Fruit fly (Drosophila melanogaster) whole organism, embryonic: ENCODE results near the gene CG31459.

ENCODE experiments used
- CG10462 ChIP-seq: fragments of 200-800 bp; sonication (Bioruptor generic); optimal IDR thresholded peaks from 2 replicates; lab custom pipeline; 2016; ENCODE audit warnings: missing biosample characterization, missing genetic modification characterization
- CG11247 ChIP-seq: fragments of 200-800 bp; sonication (Bioruptor generic); IDR thresholded peaks from 2 replicates; pipeline ENCODE4 v1.3.6; 2022; ENCODE audit warnings: missing biosample characterization, missing genetic modification characterization
- CG12219 ChIP-seq: fragments of 200-800 bp; sonication (Bioruptor generic); optimal IDR thresholded peaks from 3 replicates; lab custom pipeline; 2018; ENCODE audit warnings: missing biosample characterization, mild to moderate bottlenecking, missing genetic modification characterization
- CG13424 ChIP-seq: fragments of 200-800 bp; sonication (Bioruptor generic); optimal IDR thresholded peaks from 2 replicates; lab custom pipeline; 2019; ENCODE audit warnings: missing biosample characterization, mild to moderate bottlenecking, missing genetic modification characterization, moderate library complexity
- CG14014 ChIP-seq: fragments of 200-800 bp; sonication (Bioruptor generic); IDR thresholded peaks from 2 replicates; pipeline ENCODE4 v1.3.6; 2022; ENCODE audit warnings: missing biosample characterization, missing genetic modification characterization
- CG15479 ChIP-seq: fragments of 200-800 bp; sonication (Bioruptor generic); optimal IDR thresholded peaks from 3 replicates; lab custom pipeline; 2019; ENCODE audit warnings: missing biosample characterization, mild to moderate bottlenecking, missing genetic modification characterization, moderate library complexity
- CG1647 ChIP-seq: fragments of 200-800 bp; sonication (Bioruptor generic); optimal IDR thresholded peaks from 3 replicates; lab custom pipeline; 2016; ENCODE audit warnings: missing biosample characterization, missing genetic modification characterization
- CG17186 ChIP-seq: fragments of 200-800 bp; sonication (Bioruptor generic); optimal IDR thresholded peaks from 3 replicates; lab custom pipeline; 2017; ENCODE audit warnings: missing biosample characterization, missing genetic modification reagents, missing genetic modification characterization
- CG17328 ChIP-seq: fragments of 200-800 bp; sonication (Bioruptor generic); IDR thresholded peaks from 2 replicates; pipeline ENCODE4 v1.3.6; 2022; ENCODE audit warnings: missing biosample characterization, missing genetic modification characterization
- CG17359 ChIP-seq: fragments of 200-800 bp; sonication (Bioruptor generic); optimal IDR thresholded peaks from 3 replicates; lab custom pipeline; 2018; ENCODE audit warnings: missing biosample characterization, mild to moderate bottlenecking, missing genetic modification characterization, moderate library complexity
- CG17912 ChIP-seq: fragments of 200-800 bp; sonication (Bioruptor generic); optimal IDR thresholded peaks from 2 replicates; lab custom pipeline; 2018; ENCODE audit warnings: missing biosample characterization, mild to moderate bottlenecking, missing genetic modification characterization
- CG18476 ChIP-seq: fragments of 200-800 bp; sonication (Bioruptor generic); optimal IDR thresholded peaks from 2 replicates; lab custom pipeline; 2016; ENCODE audit warnings: missing biosample characterization, mild to moderate bottlenecking, missing genetic modification characterization
- CG2129 ChIP-seq: fragments of 200-800 bp; sonication (Bioruptor generic); IDR thresholded peaks from 2 replicates; pipeline ENCODE4 v1.3.6; 2022; ENCODE audit warnings: missing biosample characterization, missing genetic modification characterization; ENCODE audit not compliant: partially characterized antibody
- CG2875 ChIP-seq: fragments of 200-800 bp; sonication (Bioruptor generic); optimal IDR thresholded peaks from 2 replicates; lab custom pipeline; 2017; ENCODE audit warnings: missing biosample characterization, mild to moderate bottlenecking, missing genetic modification characterization, missing genetic modification reagents
- CG3995 ChIP-seq: fragments of 200-800 bp; sonication (Bioruptor generic); optimal IDR thresholded peaks from 3 replicates; lab custom pipeline; 2016; ENCODE audit warnings: missing biosample characterization, missing genetic modification characterization
- CG5180 ChIP-seq: fragments of 200-800 bp; sonication (Bioruptor generic); optimal IDR thresholded peaks from 3 replicates; lab custom pipeline; 2017; ENCODE audit warnings: missing biosample characterization, missing genetic modification characterization, mild to moderate bottlenecking, moderate library complexity, missing genetic modification reagents
- CG8290 ChIP-seq, 3 experiments: fragments of 200-800 bp; sonication (Bioruptor generic); optimal IDR thresholded peaks; 2 replicates each; lab custom pipeline; 2016 to 2019; ENCODE audit warnings: missing biosample characterization in 3 of 3, missing genetic modification characterization in 3 of 3, mild to moderate bottlenecking in 2 of 3, moderate library complexity in 1 of 3
- CkIIα-i1 ChIP-seq: fragments of 200-800 bp; sonication (Bioruptor generic); IDR thresholded peaks from 2 replicates; pipeline ENCODE4 v1.3.6; 2022; ENCODE audit warnings: missing biosample characterization, missing genetic modification characterization
- Dad ChIP-seq: fragments of 200-800 bp; sonication (Bioruptor generic); optimal IDR thresholded peaks from 3 replicates; lab custom pipeline; 2016; ENCODE audit warnings: missing biosample characterization, missing genetic modification characterization
- Deaf1 ChIP-seq: fragments of 200-800 bp; optimal IDR thresholded peaks from 3 replicates; lab custom pipeline; 2019; ENCODE audit warnings: missing biosample characterization, mild to moderate bottlenecking, missing genetic modification characterization, moderate library complexity
- Dip3 ChIP-seq: fragments of 200-800 bp; sonication (Bioruptor generic); optimal IDR thresholded peaks from 3 replicates; lab custom pipeline; 2016; ENCODE audit warnings: missing biosample characterization, missing genetic modification characterization
- Gug ChIP-seq: fragments of 200-800 bp; sonication (Bioruptor generic); IDR thresholded peaks from 4 replicates; pipeline ENCODE4 v1.3.6; 2022; ENCODE audit warnings: missing biosample characterization, missing genetic modification characterization
- Hr51 ChIP-seq, 2 experiments: fragments of 200-800 bp; sonication (Bioruptor generic); optimal IDR thresholded peaks; 2 replicates in 1 of 2; 3 replicates in 1 of 2; lab custom pipeline; 2016 to 2018; ENCODE audit warnings: missing biosample characterization in 2 of 2, missing genetic modification characterization in 2 of 2, mild to moderate bottlenecking in 1 of 2, moderate library complexity in 1 of 2
- NK7.1 ChIP-seq: fragments of 200-800 bp; sonication (Bioruptor generic); optimal IDR thresholded peaks from 3 replicates; lab custom pipeline; 2016; ENCODE audit warnings: missing biosample characterization, missing genetic modification characterization
- Neu2 ChIP-seq: fragments of 200-800 bp; sonication (Bioruptor generic); optimal IDR thresholded peaks from 3 replicates; lab custom pipeline; 2016; ENCODE audit warnings: missing biosample characterization, missing genetic modification characterization, borderline replicate concordance
- NfI ChIP-seq: fragments of 200-800 bp; sonication (Bioruptor generic); optimal IDR thresholded peaks from 3 replicates; lab custom pipeline; 2018; ENCODE audit warnings: missing biosample characterization, mild to moderate bottlenecking, missing genetic modification characterization, moderate library complexity
- Oli ChIP-seq: fragments of 200-800 bp; sonication (Bioruptor generic); optimal IDR thresholded peaks from 2 replicates; lab custom pipeline; 2018; ENCODE audit warnings: missing biosample characterization, mild to moderate bottlenecking, missing genetic modification characterization, moderate library complexity
- Ptx1 ChIP-seq: fragments of 200-800 bp; sonication (Bioruptor generic); IDR thresholded peaks from 2 replicates; pipeline ENCODE4 v1.3.6; 2022; ENCODE audit warnings: missing biosample characterization, missing genetic modification characterization
- Scr ChIP-seq: fragments of 200-800 bp; sonication (Bioruptor generic); IDR thresholded peaks from 2 replicates; pipeline ENCODE4 v1.3.6; 2022; ENCODE audit warnings: missing biosample characterization, missing genetic modification characterization; ENCODE audit not compliant: partially characterized antibody
- Ssrp ChIP-seq: fragments of 200-800 bp; sonication (Bioruptor generic); optimal IDR thresholded peaks from 2 replicates; lab custom pipeline; 2018; ENCODE audit warnings: missing biosample characterization, mild to moderate bottlenecking, missing genetic modification characterization, moderate library complexity
- ap ChIP-seq: fragments of 200-800 bp; sonication (Bioruptor generic); IDR thresholded peaks from 2 replicates; pipeline ENCODE4 v1.3.6; 2022; ENCODE audit warnings: missing biosample characterization, missing genetic modification characterization
- bsh ChIP-seq, 2 experiments: fragments of 200-800 bp; sonication (Bioruptor generic); optimal IDR thresholded peaks; 2 replicates each; lab custom pipeline; 2017 to 2018; ENCODE audit warnings: mild to moderate bottlenecking in 2 of 2, missing biosample characterization in 2 of 2, missing genetic modification characterization in 2 of 2, moderate library complexity in 1 of 2
- cg ChIP-seq: fragments of 200-800 bp; sonication (Bioruptor generic); optimal IDR thresholded peaks from 3 replicates; lab custom pipeline; 2019; ENCODE audit warnings: missing biosample characterization, mild to moderate bottlenecking, missing genetic modification characterization, moderate library complexity
- corto ChIP-seq: fragments of 200-800 bp; sonication (Bioruptor generic); optimal IDR thresholded peaks from 2 replicates; lab custom pipeline; 2016; ENCODE audit warnings: missing biosample characterization, mild to moderate bottlenecking, missing genetic modification characterization, moderate library complexity
- insv ChIP-seq, 2 experiments: fragments of 200-800 bp; sonication (Bioruptor generic); optimal IDR thresholded peaks; 3 replicates each; lab custom pipeline; 2016 to 2018; ENCODE audit warnings: missing biosample characterization in 2 of 2, missing genetic modification characterization in 2 of 2
- luna ChIP-seq: fragments of 200-800 bp; sonication (Bioruptor generic); optimal IDR thresholded peaks from 2 replicates; lab custom pipeline; 2016; ENCODE audit warnings: missing biosample characterization, missing genetic modification characterization
- nerfin-2 ChIP-seq: fragments of 200-800 bp; sonication (Bioruptor generic); IDR thresholded peaks from 2 replicates; pipeline ENCODE4 v1.3.6; 2022; ENCODE audit warnings: missing biosample characterization, missing genetic modification characterization; ENCODE audit not compliant: partially characterized antibody
- org-1 ChIP-seq: fragments of 200-800 bp; sonication (Bioruptor generic); optimal IDR thresholded peaks from 2 replicates; lab custom pipeline; 2017; ENCODE audit warnings: missing biosample characterization, missing genetic modification characterization
- pho ChIP-seq: fragments of 200-800 bp; sonication (Bioruptor generic); optimal IDR thresholded peaks from 2 replicates; lab custom pipeline; 2016; ENCODE audit warnings: missing biosample characterization, missing genetic modification characterization
- rib ChIP-seq: fragments of 200-800 bp; sonication (Bioruptor generic); IDR thresholded peaks from 2 replicates; pipeline ENCODE4 v1.3.6; 2022; ENCODE audit warnings: missing biosample characterization, missing genetic modification characterization
- row ChIP-seq: fragments of 200-800 bp; sonication (Bioruptor generic); IDR thresholded peaks from 3 replicates; pipeline ENCODE4 v1.3.6; 2022; ENCODE audit warnings: missing biosample characterization, missing genetic modification characterization
- sens ChIP-seq: fragments of 200-800 bp; sonication (Bioruptor generic); peaks from one replicate; lab custom pipeline; 2016; ENCODE audit warnings: missing biosample characterization, missing genetic modification characterization
- tgo ChIP-seq: fragments of 200-800 bp; sonication (Bioruptor generic); IDR thresholded peaks from 3 replicates; pipeline ENCODE4 v1.3.6; 2022; ENCODE audit warnings: missing biosample characterization, missing genetic modification characterization
- trem ChIP-seq: fragments of 200-800 bp; optimal IDR thresholded peaks from 3 replicates; lab custom pipeline; 2019; ENCODE audit warnings: missing biosample characterization, mild to moderate bottlenecking, missing genetic modification characterization, moderate library complexity
- unc-4 ChIP-seq: fragments of 200-800 bp; sonication (Bioruptor generic); IDR thresholded peaks from 2 replicates; pipeline ENCODE4 v1.3.6; 2022; ENCODE audit warnings: missing biosample characterization, missing genetic modification characterization; ENCODE audit not compliant: partially characterized antibody
- wor ChIP-seq: fragments of 200-800 bp; sonication (Bioruptor generic); IDR thresholded peaks from 2 replicates; pipeline ENCODE4 v1.3.6; 2022; ENCODE audit warnings: missing biosample characterization, missing genetic modification characterization
- zen ChIP-seq: fragments of 200-800 bp; sonication (Bioruptor generic); optimal IDR thresholded peaks from 3 replicates; lab custom pipeline; 2018; ENCODE audit warnings: missing biosample characterization, mild to moderate bottlenecking, missing genetic modification characterization, moderate library complexity

CG31459 gene

dm6 chr3R:19846870-19847590, 6.4 kb downstream of the CG31459 start, which contains the start of gene MICU3 (continued):
- TF ChIP-seq CG3995 (GFP tag; lab: Kevin White, UChicago) (peak; percentile 87), Dip3 (GFP tag; lab: Kevin White, UChicago) (peak; percentile 41), NK7.1 (peak; percentile 15), sens (GFP tag; lab: Kevin White, UChicago) (peak; percentile 90), NfI (GFP tag; lab: Kevin White, UChicago) (peak; percentile 61), nerfin-2 (peak; percentile 60), luna (GFP tag; lab: Kevin White, UChicago) (peak; percentile 49), pho (GFP tag; lab: Kevin White, UChicago) (peak; percentile 64), cg (GFP tag; lab: Kevin White, UChicago) (no peak), CG12219 (no peak), CG2129 (peak; percentile 71), CG13424 (tag; lab: Kevin White, UChicago) (peak; percentile 67), Ssrp (peak; percentile 68), CG14014 (GFP tag; lab: Robert Waterston, UW) (peak; percentile 65), CG15479 (GFP tag; lab: Kevin White, UChicago) (no peak), unc-4 (peak; percentile 78), row (GFP tag; lab: Robert Waterston, UW) (peak; percentile 90), org-1 (no peak), tgo (GFP tag; lab: Robert Waterston, UW) (peak; percentile 53; the same call in 2 of the 3 replicates), Neu2 (GFP tag; lab: Kevin White, UChicago) (no peak), Oli (peak; percentile 52), Deaf1 (tag; lab: Kevin White, UChicago) (no peak), corto (GFP tag; lab: Kevin White, UChicago) (no peak), ap (peak; percentile 42; the same call in 1 of the 2 replicates), Dad (GFP tag; lab: Kevin White, UChicago) (peak; percentile 54), rib (GFP tag; lab: Robert Waterston, UW) (0 out of 2 replicates have a peak, but pooled peaks have one; percentile 13), CG17328 (GFP tag; lab: Robert Waterston, UW) (peak; percentile 58), Gug (GFP tag; lab: Robert Waterston, UW) (peak; percentile 55; the same call in 3 of the 4 replicates), CkIIα-i1 (GFP tag; lab: Robert Waterston, UW) (no peak), CG18476 (GFP tag; lab: Kevin White, UChicago) (peak; percentile 60), CG11247 (GFP tag; lab: Robert Waterston, UW) (peak; percentile 44; the same call in 1 of the 2 replicates), CG8290 (GFP tag; optimal IDR thresholded peaks at IDR 0.05; lab: Kevin White, UChicago) (peak; percentile 28), CG8290 (tag; optimal IDR thresholded peaks at IDR 0.05; lab: Kevin White, UChicago) (peak in 1 of 2 experiments; percentile 51), CG2875 (no peak), CG1647 (GFP tag; lab: Kevin White, UChicago) (peak; percentile 33), Ptx1 (peak; percentile 66), bsh (GFP tag; optimal IDR thresholded peaks at IDR 0.05; lab: Kevin White, UChicago) (peak in 1 of 2 experiments; percentile 59), wor (GFP tag; lab: Robert Waterston, UW) (0 out of 2 replicates have a peak, but pooled peaks have one; percentile 32), insv (GFP tag; optimal IDR thresholded peaks at IDR 0.05; lab: Kevin White, UChicago) (no peak), Hr51 (GFP tag; optimal IDR thresholded peaks at IDR 0.05; lab: Kevin White, UChicago) (peak in 1 of 2 experiments; percentile 77), Scr (peak; percentile 80), CG17359 (tag; lab: Kevin White, UChicago) (peak; percentile 55), CG10462 (GFP tag; lab: Kevin White, UChicago) (peak; percentile 5), trem (tag; lab: Kevin White, UChicago) (peak; percentile 18), CG17186 (GFP tag; lab: Kevin White, UChicago) (peak; percentile 27), CG17912 (GFP tag; lab: Kevin White, UChicago) (no peak), zen (tag; lab: Kevin White, UChicago) (peak; percentile 58), CG5180 (GFP tag; lab: Kevin White, UChicago) (no peak)
